Worm (Caenorhabditis elegans): ENCODE data around the gene fipr-16.

Gene fipr-16

DNA sequence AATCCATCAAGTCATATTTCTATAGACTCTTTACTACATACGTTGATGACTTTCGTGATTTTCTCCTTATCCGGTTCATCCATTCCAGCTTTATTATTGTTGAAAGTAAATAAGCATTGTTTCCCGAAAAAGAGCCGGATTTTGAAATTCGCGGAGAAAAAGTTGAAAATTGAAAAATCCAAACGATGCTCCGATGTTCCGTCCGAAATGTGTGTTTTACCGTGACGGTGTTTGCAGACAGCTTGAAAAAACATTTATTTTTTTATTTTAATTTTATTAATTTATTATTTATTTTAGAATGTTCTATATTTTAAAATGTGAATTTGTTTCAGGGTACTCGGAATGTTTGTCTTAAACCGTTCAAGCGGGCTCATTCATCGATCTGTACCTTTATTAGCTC, 40.1 kb upstream of the fipr-16 start, which contains the start of gene dnj-10 (continued):
- no peak for TF ChIP-seq ztf-3 (GFP tag; optimal IDR thresholded peaks at IDR 0.05)
- TF ChIP-seq F22D6.2 (tag; optimal IDR thresholded peaks at IDR 0.05), result no peak
- TF ChIP-seq ztf-22 (GFP tag; optimal IDR thresholded peaks at IDR 0.05), result no peak
- TF ChIP-seq nfya-2 (GFP tag; IDR thresholded peaks at IDR 0.05), result no peak
- TF ChIP-seq atf-7 (tag; optimal IDR thresholded peaks at IDR 0.05), result no peak
- TF ChIP-seq egl-44 (GFP tag; IDR thresholded peaks at IDR 0.05), result no peak
- no peak for TF ChIP-seq let-526 (GFP tag; IDR thresholded peaks at IDR 0.05)
- TF ChIP-seq hmg-1.2 (GFP tag; IDR thresholded peaks at IDR 0.05), result 0 out of 2 replicates have a peak, but pooled peaks have one; percentile 31
- TF ChIP-seq ceh-40 (GFP tag; IDR thresholded peaks at IDR 0.05), result no peak
- TF ChIP-seq dox-1 (GFP tag; IDR thresholded peaks at IDR 0.05), result no peak; the same call in 1 of the 2 replicates
- TF ChIP-seq ztf-25 (GFP tag; IDR thresholded peaks at IDR 0.05), result no peak
- no peak for TF ChIP-seq athp-1 (tag; optimal IDR thresholded peaks at IDR 0.05)
- peak; percentile 1 for TF ChIP-seq ztf-18 (tag; optimal IDR thresholded peaks at IDR 0.05)
- no peak for TF ChIP-seq zfh-2 (GFP tag; conservative IDR thresholded peaks at IDR 0.05)
- no peak for TF ChIP-seq lsy-27 (tag; optimal IDR thresholded peaks at IDR 0.05; ENCODE audit: borderline replicate concordance, insufficient read depth)
- no peak for TF ChIP-seq T26A5.8 (tag; optimal IDR thresholded peaks at IDR 0.05)
- no peak for TF ChIP-seq C17E4.6 (GFP tag; IDR thresholded peaks at IDR 0.05)
- no peak for TF ChIP-seq egl-18 (GFP tag; IDR thresholded peaks at IDR 0.05)
- TF ChIP-seq snpc-1.3 (tag; optimal IDR thresholded peaks at IDR 0.05; ENCODE audit: insufficient read depth), result no peak
- TF ChIP-seq madf-10 (tag; optimal IDR thresholded peaks at IDR 0.05), result no peak
- no peak for TF ChIP-seq K12H6.12 (tag; optimal IDR thresholded peaks at IDR 0.05)
- no peak for TF ChIP-seq bed-1 (GFP tag; IDR thresholded peaks at IDR 0.05)
- no peak for TF ChIP-seq lir-1 (GFP tag; conservative IDR thresholded peaks at IDR 0.05)
- no peak for TF ChIP-seq attf-6 (GFP tag; IDR thresholded peaks at IDR 0.05)
- TF ChIP-seq somi-1 (GFP tag; optimal IDR thresholded peaks at IDR 0.05), result no peak
- TF ChIP-seq ccch-3 (GFP tag; optimal IDR thresholded peaks at IDR 0.05), result no peak
- no peak for TF ChIP-seq hrde-1 (tag; optimal IDR thresholded peaks at IDR 0.05; ENCODE audit: borderline replicate concordance)
- TF ChIP-seq rpc-1 (optimal IDR thresholded peaks at IDR 0.05), result no peak
- no peak for TF ChIP-seq rpc-1 (tag; optimal IDR thresholded peaks at IDR 0.05)
- no peak for TF ChIP-seq chd-7 (tag; optimal IDR thresholded peaks at IDR 0.05)
- TF ChIP-seq mes-4 (tag; optimal IDR thresholded peaks at IDR 0.05), result no peak
- no peak; the same call in 1 of the 2 replicates for TF ChIP-seq B0336.3 (GFP tag; IDR thresholded peaks at IDR 0.05)
- no peak for TF ChIP-seq lag-1 (GFP tag; IDR thresholded peaks at IDR 0.05)
- TF ChIP-seq hmg-20 (GFP tag; IDR thresholded peaks at IDR 0.05), result no peak
- TF ChIP-seq hlh-26 (GFP tag; conservative IDR thresholded peaks at IDR 0.05), result no peak
- TF ChIP-seq lin-54 (GFP tag; optimal IDR thresholded peaks at IDR 0.05), result peak; percentile 70
- TF ChIP-seq ZK185.1 (tag; optimal IDR thresholded peaks at IDR 0.05; ENCODE audit: poor library complexity, severe bottlenecking), result no peak
- TF ChIP-seq xnd-1 (tag; optimal IDR thresholded peaks at IDR 0.05), result no peak
- no peak for TF ChIP-seq nhr-80 (tag; optimal IDR thresholded peaks at IDR 0.05)
- peak; percentile 47; the same call in 1 of the 2 replicates for TF ChIP-seq Y79H2A.3 (GFP tag; conservative IDR thresholded peaks at IDR 0.05)
- no peak for TF ChIP-seq ceh-79 (tag; optimal IDR thresholded peaks at IDR 0.05)
- no peak for TF ChIP-seq sdz-38 (tag; optimal IDR thresholded peaks at IDR 0.05)
- TF ChIP-seq F57A8.1 (GFP tag; optimal IDR thresholded peaks at IDR 0.05), result no peak
- no peak for TF ChIP-seq snpc-4 (GFP tag; optimal IDR thresholded peaks at IDR 0.05)
- no peak for TF ChIP-seq snpc-4 (tag; optimal IDR thresholded peaks at IDR 0.05)
- TF ChIP-seq nhr-120 (GFP tag; IDR thresholded peaks at IDR 0.05), result no peak
- no peak for TF ChIP-seq hlh-12 (tag; optimal IDR thresholded peaks at IDR 0.05)
- no peak for TF ChIP-seq snpc-1.1 (tag; optimal IDR thresholded peaks at IDR 0.05; ENCODE audit: insufficient read depth)
- no peak for TF ChIP-seq egrh-3 (GFP tag; IDR thresholded peaks at IDR 0.05)
- TF ChIP-seq nhr-27 (tag; optimal IDR thresholded peaks at IDR 0.05), result no peak
